Worm (Caenorhabditis elegans): ENCODE results near the gene lido-11.

Gene lido-11

DNA sequence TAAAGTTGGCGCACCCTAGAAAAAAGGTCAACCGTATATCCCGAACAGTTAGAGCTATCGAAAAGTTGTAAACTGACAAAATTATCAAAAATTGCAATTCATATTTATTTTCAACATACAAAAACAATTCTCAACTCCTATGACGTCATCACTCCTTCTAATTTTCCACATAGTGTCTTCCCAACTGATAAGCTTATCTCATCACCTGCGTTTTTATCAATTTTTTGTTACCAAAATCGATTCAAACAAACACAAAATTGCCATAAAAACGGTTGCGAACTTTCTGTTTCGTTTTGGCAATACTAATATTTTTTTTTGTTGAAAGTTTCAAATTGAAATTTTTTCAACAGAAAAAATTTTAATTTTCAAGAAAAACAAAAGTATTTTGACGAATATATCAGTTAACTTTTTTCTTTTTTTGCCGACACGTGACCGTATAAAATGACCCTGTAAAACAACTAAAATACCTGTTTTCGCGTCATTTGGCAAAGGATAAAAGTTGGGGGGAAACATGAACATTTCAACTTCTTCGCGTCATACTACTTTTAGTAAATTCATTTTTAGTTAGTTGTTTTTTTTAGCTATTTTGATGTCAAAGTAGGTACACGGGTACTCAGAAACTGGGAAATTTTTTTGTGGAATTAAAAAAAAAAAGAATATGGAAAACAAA lies 28.1 kb upstream of the lido-11 start:
- TF ChIP-seq flt-1 (GFP tag; IDR thresholded peaks at IDR 0.05), result no peak
- no peak for TF ChIP-seq ztf-29 (GFP tag; IDR thresholded peaks at IDR 0.05)
- no peak for TF ChIP-seq T22C8.4 (GFP tag; IDR thresholded peaks at IDR 0.05)
- no peak for TF ChIP-seq cog-1 (tag; optimal IDR thresholded peaks at IDR 0.05)
- TF ChIP-seq tab-1 (GFP tag; IDR thresholded peaks at IDR 0.05), result no peak
- TF ChIP-seq ztf-23 (GFP tag; IDR thresholded peaks at IDR 0.05), result no peak
- TF ChIP-seq ref-1 (GFP tag; conservative IDR thresholded peaks at IDR 0.05), result no peak
- TF ChIP-seq klf-2 (GFP tag; conservative IDR thresholded peaks at IDR 0.05), result no peak
- no peak for TF ChIP-seq med-1 (GFP tag; optimal IDR thresholded peaks at IDR 0.05; ENCODE audit: insufficient read depth)

ce11 chrII:2976597-2976996 lies 27.2 kb upstream of the lido-11 start, which contains the start of gene nhr-88:
Gene nhr-88 (plus strand): TSS chrII:2976639.
- no peak for TF ChIP-seq cog-1 (tag; optimal IDR thresholded peaks at IDR 0.05)
- no peak for TF ChIP-seq ztf-23 (GFP tag; IDR thresholded peaks at IDR 0.05)
- no peak for TF ChIP-seq T22C8.4 (GFP tag; IDR thresholded peaks at IDR 0.05)
- no peak for TF ChIP-seq ref-1 (GFP tag; conservative IDR thresholded peaks at IDR 0.05)
- no peak for TF ChIP-seq med-1 (GFP tag; optimal IDR thresholded peaks at IDR 0.05; ENCODE audit: insufficient read depth)
- no peak for TF ChIP-seq ztf-29 (GFP tag; IDR thresholded peaks at IDR 0.05)
- TF ChIP-seq tab-1 (GFP tag; IDR thresholded peaks at IDR 0.05), result no peak
- TF ChIP-seq klf-2 (GFP tag; conservative IDR thresholded peaks at IDR 0.05), result no peak
- TF ChIP-seq flt-1 (GFP tag; IDR thresholded peaks at IDR 0.05), result no peak

- TF ChIP-seq ref-1 (GFP tag; conservative IDR thresholded peaks at IDR 0.05), result no peak
- no peak for TF ChIP-seq ztf-29 (GFP tag; IDR thresholded peaks at IDR 0.05)
- TF ChIP-seq flt-1 (GFP tag; IDR thresholded peaks at IDR 0.05), result no peak
- no peak for TF ChIP-seq cog-1 (tag; optimal IDR thresholded peaks at IDR 0.05)
- TF ChIP-seq tab-1 (GFP tag; IDR thresholded peaks at IDR 0.05), result no peak
- TF ChIP-seq med-1 (GFP tag; optimal IDR thresholded peaks at IDR 0.05; ENCODE audit: insufficient read depth), result no peak
- TF ChIP-seq klf-2 (GFP tag; conservative IDR thresholded peaks at IDR 0.05), result no peak
- no peak for TF ChIP-seq ztf-23 (GFP tag; IDR thresholded peaks at IDR 0.05)
- TF ChIP-seq T22C8.4 (GFP tag; IDR thresholded peaks at IDR 0.05), result no peak
Measured at ce11 chrII:2977652-2978051, 26.1 kb upstream of the lido-11 start.

DNA sequence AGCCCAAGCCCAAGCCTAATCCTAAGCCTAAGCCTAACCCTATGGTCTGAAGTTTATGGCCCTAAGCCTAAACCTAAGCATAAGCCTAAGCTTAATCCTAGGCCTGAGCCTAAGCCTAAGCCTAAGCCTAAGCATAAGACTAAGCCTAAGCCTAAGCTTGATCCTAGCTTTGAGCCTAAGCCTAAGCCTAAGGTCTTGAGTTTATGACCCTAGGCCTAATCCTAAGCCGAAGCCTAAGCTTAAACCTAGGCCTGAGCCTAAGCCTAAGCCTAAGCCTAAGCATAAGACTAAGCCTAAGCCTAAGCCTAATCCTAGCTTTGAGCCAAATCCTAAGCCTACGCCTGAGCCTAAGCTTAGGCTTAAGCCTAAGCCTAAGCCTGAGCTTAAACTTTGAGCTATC lies 24.7 kb upstream of the lido-11 start:
- TF ChIP-seq ztf-29 (GFP tag; IDR thresholded peaks at IDR 0.05) (peak; percentile 47; the same call in 1 of the 2 replicates), ztf-23 (GFP tag; IDR thresholded peaks at IDR 0.05) (no peak)

DNA sequence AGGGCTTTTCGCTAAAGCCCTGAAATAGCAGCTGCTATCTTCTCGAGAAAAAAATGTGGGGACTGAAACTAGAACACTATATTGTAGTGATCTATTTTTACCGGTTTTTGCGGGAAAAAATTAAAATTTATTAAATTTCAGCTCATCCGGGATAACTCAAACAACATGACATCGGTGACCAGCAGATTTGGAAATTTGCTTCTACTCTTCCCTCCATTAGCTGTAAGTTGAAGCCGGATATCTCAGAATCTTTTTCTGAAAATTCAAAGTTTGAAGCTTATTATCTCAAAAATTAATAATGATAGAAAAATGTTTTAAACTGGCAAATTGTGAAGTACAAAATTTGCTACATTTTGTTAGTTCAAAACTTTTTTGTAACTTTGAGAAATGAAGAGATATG lies 19.4 kb upstream of the lido-11 start:
- TF ChIP-seq med-1 (GFP tag; optimal IDR thresholded peaks at IDR 0.05; ENCODE audit: insufficient read depth), result no peak
- TF ChIP-seq klf-2 (GFP tag; conservative IDR thresholded peaks at IDR 0.05), result no peak
- TF ChIP-seq flt-1 (GFP tag; IDR thresholded peaks at IDR 0.05), result no peak
- no peak for TF ChIP-seq ztf-29 (GFP tag; IDR thresholded peaks at IDR 0.05)
- no peak for TF ChIP-seq ztf-23 (GFP tag; IDR thresholded peaks at IDR 0.05)
- TF ChIP-seq ref-1 (GFP tag; conservative IDR thresholded peaks at IDR 0.05), result no peak

DNA sequence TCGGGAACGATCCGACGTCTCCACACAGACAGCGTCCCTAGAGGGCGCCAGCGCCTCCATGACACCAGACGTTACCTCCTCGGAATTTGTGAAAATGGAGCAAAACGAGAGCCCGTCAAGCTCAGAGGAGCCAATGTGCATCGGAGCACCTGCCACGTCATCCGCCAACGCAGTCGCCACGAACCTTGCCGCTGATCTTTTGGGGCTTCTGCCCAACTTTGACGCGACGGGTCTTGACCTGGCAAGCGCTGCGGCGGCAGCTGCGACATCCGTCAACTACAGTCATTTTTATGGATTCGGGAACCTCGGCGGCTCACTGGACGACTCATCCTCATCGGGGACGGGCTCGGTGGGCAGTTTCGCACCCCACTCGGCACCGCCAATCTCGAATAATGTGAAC lies 18.3 kb upstream of the lido-11 start:
- TF ChIP-seq ref-1 (GFP tag; conservative IDR thresholded peaks at IDR 0.05), result no peak
- 0 out of 2 replicates have a peak, but pooled peaks have one; percentile 58 for TF ChIP-seq tab-1 (GFP tag; IDR thresholded peaks at IDR 0.05)

DNA sequence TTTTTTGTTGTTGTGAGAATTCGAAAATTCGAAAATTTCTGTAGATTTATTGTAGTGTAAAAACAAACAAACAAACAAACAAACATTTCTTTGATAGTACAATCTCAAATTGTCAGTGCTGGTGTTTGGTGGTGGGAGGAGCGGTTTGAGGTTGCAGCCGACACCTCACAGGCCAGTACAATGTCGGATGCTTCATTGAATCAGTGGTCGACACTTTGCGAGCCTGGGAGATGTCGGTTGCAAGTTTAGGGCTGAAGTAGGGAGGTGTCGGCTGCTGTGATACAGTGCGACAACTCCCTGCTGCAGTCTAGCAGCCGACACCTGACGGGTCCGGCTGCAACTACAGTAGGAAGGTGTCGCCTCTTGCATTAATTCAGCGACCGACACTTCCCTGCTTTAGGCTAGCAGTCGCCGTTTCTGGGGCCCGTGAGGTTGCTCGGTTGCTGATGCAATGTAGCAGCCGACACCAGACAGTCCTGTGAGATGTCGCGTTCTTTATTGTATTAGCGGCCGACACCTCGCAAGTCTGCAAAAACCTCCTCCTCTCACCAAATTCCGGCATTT lies 17.8 kb upstream of the lido-11 start:
- TF ChIP-seq T22C8.4 (GFP tag; IDR thresholded peaks at IDR 0.05), result no peak
- TF ChIP-seq ztf-23 (GFP tag; IDR thresholded peaks at IDR 0.05), result no peak
- no peak for TF ChIP-seq klf-2 (GFP tag; conservative IDR thresholded peaks at IDR 0.05)
- no peak for TF ChIP-seq flt-1 (GFP tag; IDR thresholded peaks at IDR 0.05)
- TF ChIP-seq med-1 (GFP tag; optimal IDR thresholded peaks at IDR 0.05; ENCODE audit: insufficient read depth), result no peak
- no peak for TF ChIP-seq ztf-29 (GFP tag; IDR thresholded peaks at IDR 0.05)

ce11 chrII:2987122-2987556 lies 16.6 kb upstream of the lido-11 start:
- TF ChIP-seq tab-1 (GFP tag; IDR thresholded peaks at IDR 0.05) (no peak), klf-2 (GFP tag; conservative IDR thresholded peaks at IDR 0.05) (0 out of 2 replicates have a peak, but pooled peaks have one; percentile 12)

DNA sequence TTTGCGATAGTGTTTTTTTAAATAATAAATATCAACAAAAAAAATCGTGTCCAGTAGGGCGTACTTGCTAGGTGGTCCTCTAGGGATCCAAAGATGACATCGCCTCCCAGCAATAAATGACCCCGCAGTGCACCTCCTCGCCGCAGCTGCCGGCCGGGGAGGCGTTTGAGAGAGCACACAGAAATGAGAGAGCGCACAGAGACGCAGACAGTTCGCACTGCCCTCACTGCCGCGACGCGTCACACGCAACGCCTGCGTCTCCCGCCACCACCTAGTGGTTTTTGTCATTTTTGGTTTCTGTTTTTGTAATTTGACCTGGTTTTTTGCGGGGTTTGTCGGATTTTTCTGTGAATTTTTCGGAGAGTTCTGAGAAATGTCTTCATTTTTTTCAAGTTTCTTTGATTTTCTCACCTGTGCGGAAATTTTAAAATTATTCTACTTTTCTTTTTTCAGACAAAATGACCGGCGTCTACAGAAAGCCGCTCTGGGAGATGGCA lies 15.9 kb upstream of the lido-11 start, which contains the start of gene lido-7:
TSS of gene lido-7 (plus strand) at position 447 of the 497 bp plus-strand sequence.
- no peak; the same call in 1 of the 2 replicates for TF ChIP-seq flt-1 (GFP tag; IDR thresholded peaks at IDR 0.05)
- TF ChIP-seq tab-1 (GFP tag; IDR thresholded peaks at IDR 0.05), result no peak
- TF ChIP-seq ztf-23 (GFP tag; IDR thresholded peaks at IDR 0.05), result peak; percentile 59; the same call in 1 of the 2 replicates
- TF ChIP-seq T22C8.4 (GFP tag; IDR thresholded peaks at IDR 0.05), result no peak
- no peak for TF ChIP-seq ztf-29 (GFP tag; IDR thresholded peaks at IDR 0.05)
- TF ChIP-seq klf-2 (GFP tag; conservative IDR thresholded peaks at IDR 0.05), result no peak
- no peak for TF ChIP-seq cog-1 (tag; optimal IDR thresholded peaks at IDR 0.05)
- no peak for TF ChIP-seq ref-1 (GFP tag; conservative IDR thresholded peaks at IDR 0.05)

- TF ChIP-seq T22C8.4 (GFP tag; IDR thresholded peaks at IDR 0.05) (no peak), ztf-23 (GFP tag; IDR thresholded peaks at IDR 0.05) (no peak), tab-1 (GFP tag; IDR thresholded peaks at IDR 0.05) (no peak), ref-1 (GFP tag; conservative IDR thresholded peaks at IDR 0.05) (no peak), klf-2 (GFP tag; conservative IDR thresholded peaks at IDR 0.05) (no peak), cog-1 (tag; optimal IDR thresholded peaks at IDR 0.05) (no peak), med-1 (GFP tag; optimal IDR thresholded peaks at IDR 0.05; ENCODE audit: insufficient read depth) (no peak), flt-1 (GFP tag; IDR thresholded peaks at IDR 0.05) (no peak), ztf-29 (GFP tag; IDR thresholded peaks at IDR 0.05) (no peak)
Measured at ce11 chrII:2990089-2990488, 13.7 kb upstream of the lido-11 start.
